Fruit fly (Drosophila melanogaster): ENCODE results near the gene squ.

- TF ChIP-seq fru (optimal IDR thresholded peaks at IDR 0.05) (no peak), HmgZ (tag; optimal IDR thresholded peaks at IDR 0.05) (no peak), slou (GFP tag; optimal IDR thresholded peaks at IDR 0.05) (no peak), D19B (GFP tag; optimal IDR thresholded peaks at IDR 0.05) (no peak)
These were observed 36.4 kb upstream of the squ start for dm6 chr2L:16643445-16643844.

All from whole organism, embryonic.